Worm (Caenorhabditis elegans) whole organism, late embryonic: Measurements from ENCODE around the gene Y42G9A.1.

Experiments
- F13H6.1 ChIP-seq: sonication (generic microtip); optimal IDR thresholded peaks from 2 replicates; lab custom pipeline; 2016; ENCODE audit warnings: missing genetic modification characterization, missing compliant biosample characterization
- ttx-3 ChIP-seq: sonication (generic microtip); optimal IDR thresholded peaks from 2 replicates; lab custom pipeline; 2016; ENCODE audit warnings: missing genetic modification reagents, missing genetic modification characterization, missing compliant biosample characterization
- unc-3 ChIP-seq, 2 experiments: fragments of 200-800 bp in 1 of 2; sonication (Bioruptor generic) in 1 of 2; sonication (generic microtip) in 1 of 2; conservative IDR thresholded peaks in 1 of 2; optimal IDR thresholded peaks in 1 of 2; 2 replicates each; pipeline versions ENCODE4 v1.3.6 to Lab custom; 2016 to 2022; ENCODE audit warnings: missing compliant biosample characterization in 2 of 2, missing genetic modification characterization in 2 of 2, missing genetic modification reagents in 1 of 2

DNA sequence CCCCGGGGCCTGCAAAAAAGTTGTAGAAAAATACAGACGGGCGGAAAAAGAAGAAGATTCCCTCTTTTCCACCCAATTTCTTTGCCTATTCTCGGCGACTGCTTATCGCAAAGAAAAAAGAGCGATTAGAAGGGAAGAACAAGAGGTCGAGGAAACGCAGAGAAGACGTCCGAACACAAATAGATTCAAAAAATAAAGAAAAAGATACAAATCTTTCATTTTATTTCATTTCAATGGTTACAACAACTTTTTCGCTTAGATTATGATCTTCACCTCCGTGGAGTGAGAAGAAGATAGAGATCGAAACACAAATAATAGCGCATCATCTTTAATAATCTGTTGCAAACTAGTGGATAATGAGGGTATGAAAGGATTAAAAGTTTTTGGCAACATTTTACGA is 17.7 kb upstream of the Y42G9A.1 start:
- TF ChIP-seq ttx-3 (tag; lab: Kevin White, UChicago) (no peak), unc-3 (GFP tag; conservative IDR thresholded peaks at IDR 0.05; lab: Robert Waterston, UW) (no peak), unc-3 (tag; optimal IDR thresholded peaks at IDR 0.05; lab: Kevin White, UChicago) (no peak), F13H6.1 (no peak)
